Worm (Caenorhabditis elegans) whole organism, L1 larva: Measurements from ENCODE around the gene cest-9.1.

Experiments
- C16A3.4 ChIP-seq: fragments of 150-350 bp; optimal IDR thresholded peaks from 2 replicates; lab custom pipeline; 2014; ENCODE audit warnings: missing biosample characterization, missing genetic modification characterization
- aha-1 ChIP-seq: fragments of 150-350 bp; optimal IDR thresholded peaks from 2 replicates; lab custom pipeline; 2014; ENCODE audit warnings: missing biosample characterization, missing genetic modification characterization
- aly-2 ChIP-seq: fragments of 150-350 bp; optimal IDR thresholded peaks from 2 replicates; lab custom pipeline; 2014; ENCODE audit warnings: missing biosample characterization, missing genetic modification characterization
- ceh-90 ChIP-seq: sonication (generic microtip); optimal IDR thresholded peaks from 2 replicates; lab custom pipeline; 2016; ENCODE audit warnings: missing genetic modification characterization, missing compliant biosample characterization
- ces-1 ChIP-seq: fragments of 150-350 bp; optimal IDR thresholded peaks from 2 replicates; lab custom pipeline; 2014; ENCODE audit warnings: missing biosample characterization, missing genetic modification reagents, missing genetic modification characterization
- mdl-1 ChIP-seq, 2 experiments: fragments of 150-350 bp; optimal IDR thresholded peaks; 2 replicates each; lab custom pipeline; 2014 to 2017; ENCODE audit warnings: missing biosample characterization in 2 of 2, missing genetic modification characterization in 2 of 2, inconsistent platforms in 1 of 2
- mef-2 ChIP-seq: fragments of 150-350 bp; optimal IDR thresholded peaks from 2 replicates; lab custom pipeline; 2014; ENCODE audit warnings: missing biosample characterization, missing genetic modification characterization
- nhr-12 ChIP-seq: sonication (generic microtip); optimal IDR thresholded peaks from 2 replicates; lab custom pipeline; 2017; ENCODE audit warnings: missing biosample characterization, missing genetic modification characterization
- pqm-1 ChIP-seq: sonication (generic microtip); optimal IDR thresholded peaks from 3 replicates; lab custom pipeline; 2017; ENCODE audit warnings: missing biosample characterization, missing genetic modification characterization
- unc-130 ChIP-seq: fragments of 150-350 bp; optimal IDR thresholded peaks from 2 replicates; lab custom pipeline; 2017; ENCODE audit warnings: missing biosample characterization, missing genetic modification characterization, inconsistent platforms

DNA sequence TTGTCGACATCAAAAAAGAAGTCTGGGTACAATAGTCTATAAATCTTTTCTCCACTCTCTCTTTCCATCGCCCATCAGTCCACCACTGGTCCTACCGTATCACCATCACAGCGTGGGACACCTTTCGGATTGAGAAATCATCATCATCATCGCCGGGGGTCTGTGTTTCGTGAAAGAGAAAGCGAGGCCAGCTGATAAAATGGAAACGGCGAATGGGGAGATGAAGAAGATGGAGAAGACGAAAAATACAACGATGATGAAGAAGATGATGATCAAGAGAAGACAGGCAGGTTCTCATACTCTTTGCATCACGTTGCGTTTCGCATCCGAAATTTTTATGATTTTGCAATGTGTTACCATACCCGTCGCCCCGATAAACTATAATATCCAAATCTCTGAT lies 49.6 kb upstream of the cest-9.1 start:
- TF ChIP-seq ces-1 (GFP tag; lab: Kevin White, UChicago) (no peak), pqm-1 (tag; lab: Kevin White, UChicago) (no peak), aha-1 (tag; lab: Kevin White, UChicago) (no peak), aly-2 (tag; lab: Kevin White, UChicago) (no peak), ceh-90 (tag; lab: Kevin White, UChicago) (no peak), C16A3.4 (no peak), nhr-12 (tag; lab: Kevin White, UChicago) (no peak), mdl-1 (tag; optimal IDR thresholded peaks at IDR 0.05; lab: Kevin White, UChicago) (peak in 1 of 2 experiments; percentile 24), unc-130 (tag; lab: Kevin White, UChicago) (no peak), mef-2 (no peak)
